Worm (Caenorhabditis elegans) whole organism, L4 larva: ENCODE results near the gene fbxa-209.

Source experiments
- R02D3.7 ChIP-seq: fragments of 150-350 bp; sonication (generic microtip); optimal IDR thresholded peaks from 3 replicates; lab custom pipeline; 2014; ENCODE audit warnings: missing biosample characterization, missing genetic modification characterization
- T20F7.1 ChIP-seq: fragments of 200-800 bp; sonication (Bioruptor generic); optimal IDR thresholded peaks from 2 replicates; lab custom pipeline; 2018; ENCODE audit warnings: mild to moderate bottlenecking, missing genetic modification characterization, missing compliant biosample characterization
- Y48G9A.11 ChIP-seq: fragments of 200-800 bp; sonication (Bioruptor generic); IDR thresholded peaks from 2 replicates; pipeline ENCODE4 v1.3.6; 2022; ENCODE audit warnings: missing genetic modification reagents, missing genetic modification characterization, missing compliant biosample characterization
- ZK546.5 ChIP-seq, 2 experiments: sonication (generic microtip); optimal IDR thresholded peaks; 2 replicates each; lab custom pipeline; 2017; ENCODE audit warnings: missing biosample characterization in 2 of 2, missing genetic modification characterization in 2 of 2
- arid-1 ChIP-seq: fragments of 200-800 bp; sonication (Bioruptor generic); conservative IDR thresholded peaks from 2 replicates; pipeline ENCODE4 v1.3.6; 2022; ENCODE audit warnings: missing genetic modification reagents, missing genetic modification characterization, missing compliant biosample characterization
- attf-4 ChIP-seq: sonication (generic microtip); optimal IDR thresholded peaks from 3 replicates; lab custom pipeline; 2017; ENCODE audit warnings: missing biosample characterization, missing genetic modification characterization
- ceh-20 ChIP-seq: fragments of 200-800 bp; sonication (Bioruptor generic); IDR thresholded peaks from 2 replicates; pipeline ENCODE4 v1.3.6; 2022; ENCODE audit warnings: missing genetic modification reagents, missing genetic modification characterization, missing compliant biosample characterization
- ceh-28 ChIP-seq: fragments of 150-350 bp; optimal IDR thresholded peaks from 2 replicates; lab custom pipeline; 2014; ENCODE audit warnings: missing biosample characterization, missing genetic modification reagents, missing genetic modification characterization
- ceh-32 ChIP-seq: sonication (generic microtip); optimal IDR thresholded peaks from 2 replicates; lab custom pipeline; 2016; ENCODE audit warnings: mild to moderate bottlenecking, missing genetic modification characterization, missing compliant biosample characterization; ENCODE audit not compliant: poor library complexity
- ceh-44 ChIP-seq: fragments of 200-800 bp; sonication (Bioruptor generic); IDR thresholded peaks from 2 replicates; pipeline ENCODE4 v1.3.6; 2022; ENCODE audit warnings: missing genetic modification reagents, missing genetic modification characterization, missing compliant biosample characterization
- cey-2 ChIP-seq: sonication (generic microtip); optimal IDR thresholded peaks from 3 replicates; lab custom pipeline; 2017; ENCODE audit warnings: missing genetic modification characterization, mild to moderate bottlenecking, missing compliant biosample characterization, antibody characterized with exemption, borderline replicate concordance; ENCODE audit not compliant: insufficient read depth
- ctbp-1 ChIP-seq: fragments of 200-800 bp; sonication (Bioruptor generic); IDR thresholded peaks from 2 replicates; pipeline ENCODE4 v1.3.6; 2022; ENCODE audit warnings: missing genetic modification reagents, missing genetic modification characterization, missing compliant biosample characterization
- daf-12 ChIP-seq: fragments of 150-350 bp; optimal IDR thresholded peaks from 2 replicates; lab custom pipeline; 2014; ENCODE audit warnings: missing biosample characterization, missing genetic modification reagents, missing genetic modification characterization
- daf-16 ChIP-seq, 3 experiments: sonication (generic microtip); optimal IDR thresholded peaks; 2 replicates each; lab custom pipeline; 2016 to 2017; ENCODE audit warnings: missing genetic modification characterization in 3 of 3, missing genetic modification reagents in 3 of 3, mild to moderate bottlenecking in 2 of 3, missing compliant biosample characterization in 2 of 3, missing biosample characterization in 1 of 3, moderate library complexity in 1 of 3
- dve-1 ChIP-seq: sonication (generic microtip); optimal IDR thresholded peaks from 2 replicates; lab custom pipeline; 2017; ENCODE audit warnings: antibody characterized with exemption, mild to moderate bottlenecking, missing genetic modification characterization, missing compliant biosample characterization; ENCODE audit not compliant: insufficient read depth
- fos-1 ChIP-seq: fragments of 150-350 bp; optimal IDR thresholded peaks from 2 replicates; lab custom pipeline; 2014; ENCODE audit warnings: missing biosample characterization, missing genetic modification characterization
- hif-1 ChIP-seq, 2 experiments: sonication (generic microtip); optimal IDR thresholded peaks; 2 replicates each; lab custom pipeline; 2016 to 2017; ENCODE audit warnings: missing compliant biosample characterization in 2 of 2, missing genetic modification characterization in 2 of 2, missing genetic modification reagents in 2 of 2, missing genotype in 2 of 2, mild to moderate bottlenecking in 1 of 2
- jun-1 ChIP-seq: fragments of 150-350 bp; optimal IDR thresholded peaks from 2 replicates; lab custom pipeline; 2014; ENCODE audit warnings: missing biosample characterization, missing genetic modification reagents, missing genetic modification characterization
- lin-29 ChIP-seq: fragments of 200-800 bp; sonication (Bioruptor generic); IDR thresholded peaks from 2 replicates; pipeline ENCODE4 v1.3.6; 2022; ENCODE audit warnings: missing genetic modification reagents, missing genetic modification characterization, missing compliant biosample characterization
- lin-39 ChIP-seq: fragments of 150-350 bp; optimal IDR thresholded peaks from 2 replicates; lab custom pipeline; 2014; ENCODE audit warnings: missing biosample characterization, missing genetic modification reagents, missing genetic modification characterization
- lsy-2 ChIP-seq, 2 experiments: fragments of 150-350 bp in 1 of 2; sonication (generic microtip) in 1 of 2; optimal IDR thresholded peaks; 2 replicates each; lab custom pipeline; 2014 to 2017; ENCODE audit warnings: missing biosample characterization in 2 of 2, missing genetic modification characterization in 2 of 2
- mep-1 ChIP-seq: fragments of 150-350 bp; sonication (generic microtip); optimal IDR thresholded peaks from 3 replicates; lab custom pipeline; 2014; ENCODE audit warnings: missing biosample characterization, missing genetic modification characterization
- nhr-25 ChIP-seq: sonication (generic microtip); optimal IDR thresholded peaks from 2 replicates; lab custom pipeline; 2017; ENCODE audit warnings: missing genetic modification characterization, mild to moderate bottlenecking, missing compliant biosample characterization, antibody characterized with exemption, moderate library complexity, borderline replicate concordance; ENCODE audit not compliant: insufficient read depth
- nhr-28 ChIP-seq: fragments of 150-350 bp; optimal IDR thresholded peaks from 2 replicates; lab custom pipeline; 2014; ENCODE audit warnings: missing biosample characterization, missing genetic modification characterization
- nhr-41 ChIP-seq: fragments of 200-800 bp; sonication (Bioruptor generic); IDR thresholded peaks from 2 replicates; pipeline ENCODE4 v1.3.6; 2022; ENCODE audit warnings: missing genetic modification reagents, missing genetic modification characterization, missing compliant biosample characterization
- nhr-42 ChIP-seq: fragments of 200-800 bp; sonication (Bioruptor generic); IDR thresholded peaks from 2 replicates; pipeline ENCODE4 v1.3.6; 2022; ENCODE audit warnings: missing genetic modification characterization, missing compliant biosample characterization
- nhr-76 ChIP-seq: fragments of 150-350 bp; optimal IDR thresholded peaks from 2 replicates; lab custom pipeline; 2014; ENCODE audit warnings: missing biosample characterization, missing genetic modification characterization
- snpc-4 ChIP-seq: fragments of 150-350 bp; optimal IDR thresholded peaks from 2 replicates; lab custom pipeline; 2014; ENCODE audit warnings: missing biosample characterization, missing genetic modification characterization
- spr-1 ChIP-seq: sonication (generic microtip); optimal IDR thresholded peaks from 2 replicates; lab custom pipeline; 2016; ENCODE audit warnings: mild to moderate bottlenecking, missing genetic modification characterization, missing compliant biosample characterization
- unc-39 ChIP-seq: sonication (generic microtip); optimal IDR thresholded peaks from 2 replicates; lab custom pipeline; 2017; ENCODE audit warnings: missing biosample characterization, missing genetic modification characterization
- vab-7 ChIP-seq: fragments of 200-800 bp; sonication (Bioruptor generic); IDR thresholded peaks from 2 replicates; pipeline ENCODE4 v1.3.6; 2022; ENCODE audit warnings: missing genetic modification reagents, missing genetic modification characterization, missing compliant biosample characterization
- zfp-3 ChIP-seq: fragments of 200-800 bp; sonication (Bioruptor generic); conservative IDR thresholded peaks from 2 replicates; pipeline ENCODE4 v1.3.6; 2022; ENCODE audit warnings: missing genetic modification reagents, missing genetic modification characterization, missing compliant biosample characterization
- zip-11 ChIP-seq: fragments of 200-800 bp; sonication (Bioruptor generic); IDR thresholded peaks from 2 replicates; pipeline ENCODE4 v1.3.6; 2022; ENCODE audit warnings: missing genetic modification characterization, missing compliant biosample characterization

Gene fbxa-209

DNA sequence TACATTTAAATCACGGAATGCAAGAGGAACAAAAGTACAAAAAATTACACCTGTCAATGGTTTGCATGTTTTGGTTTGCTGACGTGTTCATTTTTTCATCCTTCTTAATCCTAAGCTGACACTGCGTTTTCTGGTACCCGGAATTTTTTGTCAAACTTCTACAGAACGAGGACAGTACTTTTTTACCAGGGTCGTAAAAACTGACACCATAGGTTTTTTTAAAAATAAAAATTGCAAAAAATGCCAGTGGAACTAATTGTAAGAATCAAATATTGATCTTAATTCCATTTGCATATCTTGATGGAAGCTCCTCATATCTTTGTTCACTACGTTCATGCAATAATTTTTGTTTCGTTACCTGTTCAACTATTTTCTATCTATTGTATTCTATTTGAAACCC lies 22.0 kb downstream of the fbxa-209 start, which contains the start of gene srh-258:
Gene srh-258 (plus strand): TSS at position 301 of the 400 bp plus-strand sequence.
- TF ChIP-seq attf-4 (tag; lab: Kevin White, UChicago) (no peak), T20F7.1 (GFP tag; lab: Kevin White, UChicago) (no peak), lsy-2 (tag; optimal IDR thresholded peaks at IDR 0.05; lab: Kevin White, UChicago) (no peak), ctbp-1 (GFP tag; lab: Robert Waterston, UW) (no peak), ceh-44 (GFP tag; lab: Robert Waterston, UW) (no peak), ZK546.5 (tag; optimal IDR thresholded peaks at IDR 0.05; lab: Kevin White, UChicago) (no peak), lin-39 (tag; lab: Kevin White, UChicago) (no peak), ceh-28 (tag; lab: Kevin White, UChicago) (no peak), zip-11 (GFP tag; lab: Robert Waterston, UW) (no peak), arid-1 (GFP tag; lab: Robert Waterston, UW) (no peak), ceh-32 (tag; lab: Kevin White, UChicago) (no peak), unc-39 (tag; lab: Kevin White, UChicago) (no peak), Y48G9A.11 (GFP tag; lab: Robert Waterston, UW) (no peak), nhr-41 (GFP tag; lab: Robert Waterston, UW) (no peak), dve-1 (tag; lab: Kevin White, UChicago) (no peak), vab-7 (GFP tag; lab: Robert Waterston, UW) (no peak), nhr-25 (tag; lab: Kevin White, UChicago) (no peak), mep-1 (no peak), jun-1 (tag; lab: Kevin White, UChicago) (no peak), daf-12 (tag; lab: Kevin White, UChicago) (no peak)

DNA sequence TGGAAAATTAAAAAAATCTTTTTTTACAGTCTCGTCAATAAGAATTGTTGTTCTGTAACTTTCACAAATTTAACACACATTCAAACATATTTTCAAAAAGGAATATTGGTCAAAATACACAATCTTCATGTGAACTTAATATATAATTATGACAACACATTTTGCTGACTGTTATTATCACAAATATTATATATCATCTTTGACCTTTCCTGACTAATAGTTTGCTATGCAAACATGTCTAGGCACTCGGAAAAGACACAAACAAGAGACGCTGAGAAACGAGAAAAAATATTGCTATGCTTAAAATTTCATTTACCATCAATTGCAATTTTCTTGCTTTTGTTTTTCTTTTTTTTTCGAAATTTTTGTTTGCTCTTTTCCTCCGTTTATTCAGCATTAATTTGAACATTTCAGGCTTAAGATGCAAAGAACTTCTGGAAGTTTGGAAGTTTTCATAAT lies 25.0 kb downstream of the fbxa-209 start, which contains the start of gene fbxa-135:
Gene fbxa-135 (plus strand): TSS at position 409 of the 459 bp plus-strand sequence.
- TF ChIP-seq nhr-25 (tag; lab: Kevin White, UChicago) (no peak), nhr-28 (tag; lab: Kevin White, UChicago) (no peak), zfp-3 (GFP tag; lab: Robert Waterston, UW) (no peak), ceh-20 (GFP tag; lab: Robert Waterston, UW) (no peak), R02D3.7 (tag; lab: Kevin White, UChicago) (no peak), daf-16 (GFP tag; optimal IDR thresholded peaks at IDR 0.05; lab: Kevin White, UChicago) (no peak), daf-16 (tag; optimal IDR thresholded peaks at IDR 0.05; lab: Kevin White, UChicago) (peak; percentile 93), spr-1 (tag; lab: Kevin White, UChicago) (no peak)

DNA sequence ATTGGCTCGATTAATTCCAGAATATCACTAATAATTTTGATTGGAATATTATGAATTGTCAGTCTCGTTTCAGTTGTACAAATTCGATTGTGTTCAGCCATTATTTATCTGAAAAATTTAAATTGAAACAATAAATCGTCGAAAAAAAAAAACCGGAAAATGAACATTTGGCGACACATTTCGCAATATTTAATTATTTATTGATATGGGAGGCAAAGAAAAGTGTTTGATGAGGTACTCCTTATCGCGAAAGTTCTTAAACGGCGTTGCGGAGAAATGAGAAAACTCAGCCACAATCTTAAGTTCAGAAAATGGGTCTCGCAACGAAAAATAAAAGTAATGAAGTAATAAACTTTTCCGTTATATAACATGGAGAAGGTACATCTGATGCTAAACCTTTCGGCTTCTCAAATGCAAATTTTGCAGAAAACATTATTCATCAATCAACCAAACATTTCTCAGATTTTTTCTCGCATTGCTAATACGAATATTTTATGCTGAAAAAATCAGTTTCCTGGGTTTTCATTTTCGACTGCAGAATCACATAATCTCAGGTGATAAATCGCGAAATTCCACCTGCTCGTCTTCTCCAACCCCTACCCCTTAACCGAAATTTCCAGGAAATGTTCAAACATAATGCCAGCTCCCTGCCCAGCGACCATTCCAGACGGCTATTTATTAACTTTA lies 27.0 kb downstream of the fbxa-209 start, which contains the start of the genes T06E6.15 and sri-7:
Gene T06E6.15 (minus strand): TSS at position 101 of the 687 bp plus-strand sequence.
Gene sri-7 (plus strand): TSS at position 637 of the 687 bp plus-strand sequence.
- no peak for TF ChIP-seq cey-2 (tag; lab: Kevin White, UChicago)
- TF ChIP-seq hif-1 (tag; optimal IDR thresholded peaks at IDR 0.05; lab: Kevin White, UChicago): no peak
- TF ChIP-seq, all 104 proteins: peak for 0

DNA sequence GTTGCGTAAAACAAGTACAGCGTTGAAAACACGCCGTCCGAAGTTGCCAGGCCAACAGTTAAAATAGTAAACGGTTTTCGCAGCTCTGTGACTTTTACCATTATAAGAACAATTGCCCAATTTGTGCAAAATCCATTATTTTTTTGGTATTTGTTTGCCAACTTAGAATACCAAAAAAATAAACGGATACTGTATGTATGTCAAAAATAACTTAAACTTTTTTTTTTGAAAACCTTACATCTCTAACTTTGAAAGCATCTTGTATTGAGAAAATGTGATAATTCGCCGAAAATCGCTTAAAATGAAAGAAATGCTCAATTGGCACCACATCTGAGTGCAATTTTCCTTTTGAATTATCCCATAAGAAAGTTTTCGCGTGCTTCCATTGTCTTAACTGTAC lies 28.1 kb downstream of the fbxa-209 start, which contains the start of gene fbxa-199:
Gene fbxa-199 (minus strand): TSS at position 101 of the 400 bp plus-strand sequence.
- TF ChIP-seq fos-1 (tag; lab: Kevin White, UChicago): no peak
- no peak for TF ChIP-seq ceh-44 (GFP tag; lab: Robert Waterston, UW)
- TF ChIP-seq lin-29 (GFP tag; lab: Robert Waterston, UW): no peak
- TF ChIP-seq nhr-42 (GFP tag; lab: Robert Waterston, UW): no peak
- TF ChIP-seq cey-2 (tag; lab: Kevin White, UChicago): no peak
- TF ChIP-seq R02D3.7 (tag; lab: Kevin White, UChicago): no peak
- TF ChIP-seq snpc-4 (tag; lab: Kevin White, UChicago): no peak
- no peak for TF ChIP-seq nhr-76 (tag; lab: Kevin White, UChicago)
